Fruit fly (Drosophila melanogaster) whole organism, embryonic: ENCODE results near the gene Rab40.

ENCODE experiments used
- Ada2b ChIP-seq: fragments of 200-800 bp; sonication (Bioruptor generic); IDR thresholded peaks from 2 replicates; pipeline ENCODE4 v1.3.6; 2022; ENCODE audit warnings: missing biosample characterization, missing genetic modification characterization
- CG10543 ChIP-seq: fragments of 200-800 bp; sonication (Bioruptor generic); optimal IDR thresholded peaks from 3 replicates; lab custom pipeline; 2017; ENCODE audit warnings: missing biosample characterization, mild to moderate bottlenecking, missing genetic modification characterization, moderate library complexity
- CG10979 ChIP-seq: fragments of 200-800 bp; sonication (Bioruptor generic); optimal IDR thresholded peaks from 2 replicates; lab custom pipeline; 2018; ENCODE audit warnings: missing biosample characterization, mild to moderate bottlenecking, missing genetic modification characterization, moderate library complexity
- CG11085 ChIP-seq: fragments of 200-800 bp; sonication (Bioruptor generic); IDR thresholded peaks from 2 replicates; pipeline ENCODE4 v1.3.6; 2022; ENCODE audit warnings: missing biosample characterization, missing genetic modification characterization
- CG11093 ChIP-seq: fragments of 200-800 bp; sonication (Bioruptor generic); IDR thresholded peaks from 3 replicates; pipeline ENCODE4 v1.3.6; 2022; ENCODE audit warnings: missing biosample characterization, missing genetic modification characterization
- CG11456 ChIP-seq: fragments of 200-800 bp; sonication (Bioruptor generic); IDR thresholded peaks from 3 replicates; pipeline ENCODE4 v1.3.6; 2022; ENCODE audit warnings: missing biosample characterization, missing genetic modification characterization
- CG12769 ChIP-seq: fragments of 200-800 bp; sonication (Bioruptor generic); optimal IDR thresholded peaks from 2 replicates; lab custom pipeline; 2019; ENCODE audit warnings: missing biosample characterization, mild to moderate bottlenecking, missing genetic modification characterization, moderate library complexity
- CG15479 ChIP-seq: fragments of 200-800 bp; sonication (Bioruptor generic); optimal IDR thresholded peaks from 3 replicates; lab custom pipeline; 2019; ENCODE audit warnings: missing biosample characterization, mild to moderate bottlenecking, missing genetic modification characterization, moderate library complexity
- CG18764 ChIP-seq: fragments of 200-800 bp; sonication (Bioruptor generic); optimal IDR thresholded peaks from 3 replicates; lab custom pipeline; 2016; ENCODE audit warnings: missing biosample characterization, missing genetic modification characterization
- CG2116 ChIP-seq: fragments of 200-800 bp; sonication (Bioruptor generic); optimal IDR thresholded peaks from 3 replicates; lab custom pipeline; 2018; ENCODE audit warnings: missing biosample characterization, mild to moderate bottlenecking, missing genetic modification characterization
- CG3281 ChIP-seq: fragments of 200-800 bp; sonication (Bioruptor generic); optimal IDR thresholded peaks from 3 replicates; lab custom pipeline; 2017; ENCODE audit warnings: missing biosample characterization, mild to moderate bottlenecking, missing genetic modification characterization
- CG34376 ChIP-seq: fragments of 200-800 bp; sonication (Bioruptor generic); optimal IDR thresholded peaks from 2 replicates; lab custom pipeline; 2018; ENCODE audit warnings: missing biosample characterization, mild to moderate bottlenecking, missing genetic modification characterization
- CG3726 ChIP-seq: fragments of 200-800 bp; sonication (Bioruptor generic); IDR thresholded peaks from 3 replicates; pipeline ENCODE4, ENCODE4 v1.3.6; 2022; ENCODE audit warnings: missing biosample characterization, missing genetic modification characterization
- CG6813 ChIP-seq: fragments of 200-800 bp; sonication (Bioruptor generic); optimal IDR thresholded peaks from 2 replicates; lab custom pipeline; 2017; ENCODE audit warnings: missing biosample characterization, missing genetic modification characterization, mild to moderate bottlenecking, moderate library complexity, missing genetic modification reagents
- CG8388 ChIP-seq: fragments of 200-800 bp; sonication (Bioruptor generic); optimal IDR thresholded peaks from 2 replicates; lab custom pipeline; 2019; ENCODE audit warnings: missing biosample characterization, mild to moderate bottlenecking, missing genetic modification characterization, moderate library complexity
- CG8944 ChIP-seq: fragments of 200-800 bp; sonication (Bioruptor generic); optimal IDR thresholded peaks from 3 replicates; lab custom pipeline; 2016; ENCODE audit warnings: missing biosample characterization, missing genetic modification characterization
- CG9609 ChIP-seq: fragments of 200-800 bp; sonication (Bioruptor generic); optimal IDR thresholded peaks from 3 replicates; lab custom pipeline; 2016; ENCODE audit warnings: missing biosample characterization, missing genetic modification characterization
- CG9797 ChIP-seq: fragments of 200-800 bp; sonication (Bioruptor generic); optimal IDR thresholded peaks from 3 replicates; lab custom pipeline; 2018; ENCODE audit warnings: missing biosample characterization, mild to moderate bottlenecking, missing genetic modification characterization
- D19A ChIP-seq: fragments of 200-800 bp; optimal IDR thresholded peaks from 3 replicates; lab custom pipeline; 2019; ENCODE audit warnings: missing biosample characterization, mild to moderate bottlenecking, missing genetic modification characterization, moderate library complexity
- Dad ChIP-seq: fragments of 200-800 bp; sonication (Bioruptor generic); optimal IDR thresholded peaks from 3 replicates; lab custom pipeline; 2016; ENCODE audit warnings: missing biosample characterization, missing genetic modification characterization
- Dek ChIP-seq: fragments of 200-800 bp; sonication (Bioruptor generic); optimal IDR thresholded peaks from 3 replicates; lab custom pipeline; 2019; ENCODE audit warnings: missing biosample characterization, mild to moderate bottlenecking, missing genetic modification characterization, moderate library complexity
- Dip2 ChIP-seq: fragments of 200-800 bp; sonication (Bioruptor generic); IDR thresholded peaks from 2 replicates; pipeline ENCODE4 v1.3.6; 2022; ENCODE audit warnings: missing biosample characterization, missing genetic modification characterization
- Dref ChIP-seq: fragments of 200-800 bp; sonication (Bioruptor generic); IDR thresholded peaks from 2 replicates; pipeline ENCODE4 v1.3.6; 2022; ENCODE audit warnings: missing biosample characterization, missing genetic modification characterization
- Ets65A ChIP-seq: fragments of 200-800 bp; sonication (Bioruptor generic); peaks from one replicate; lab custom pipeline; 2016; ENCODE audit warnings: missing biosample characterization, missing genetic modification characterization
- HLH3B ChIP-seq: fragments of 200-800 bp; sonication (Bioruptor generic); IDR thresholded peaks from 2 replicates; pipeline ENCODE4 v1.3.6; 2022; ENCODE audit warnings: missing biosample characterization, missing genetic modification characterization
- HmgD ChIP-seq: fragments of 200-800 bp; sonication (Bioruptor generic); optimal IDR thresholded peaks from 3 replicates; lab custom pipeline; 2016; ENCODE audit warnings: missing biosample characterization, missing genetic modification characterization
- HmgZ ChIP-seq: fragments of 200-800 bp; sonication (Bioruptor generic); optimal IDR thresholded peaks from 2 replicates; lab custom pipeline; 2018; ENCODE audit warnings: missing biosample characterization, mild to moderate bottlenecking, missing genetic modification characterization
- Hr51 ChIP-seq, 2 experiments: fragments of 200-800 bp; sonication (Bioruptor generic); optimal IDR thresholded peaks; 2 replicates in 1 of 2; 3 replicates in 1 of 2; lab custom pipeline; 2016 to 2018; ENCODE audit warnings: missing biosample characterization in 2 of 2, missing genetic modification characterization in 2 of 2, mild to moderate bottlenecking in 1 of 2, moderate library complexity in 1 of 2
- Jarid2 ChIP-seq: fragments of 200-800 bp; sonication (Bioruptor generic); optimal IDR thresholded peaks from 3 replicates; lab custom pipeline; 2017; ENCODE audit warnings: mild to moderate bottlenecking, missing biosample characterization, missing genetic modification reagents, missing genetic modification characterization
- Sry-β ChIP-seq: fragments of 200-800 bp; sonication (Bioruptor generic); optimal IDR thresholded peaks from 2 replicates; lab custom pipeline; 2018; ENCODE audit warnings: missing biosample characterization, mild to moderate bottlenecking, missing genetic modification characterization, moderate library complexity
- Trl ChIP-seq, 3 experiments: fragments of >200 bp in 2 of 3; fragments of 200-800 bp in 1 of 3; sonication (Bioruptor generic) in 1 of 3; optimal IDR thresholded peaks; 2 replicates in 1 of 3; 3 replicates in 2 of 3; lab custom pipeline; 2016 to 2017; ENCODE audit warnings: missing biosample characterization in 1 of 3, missing genetic modification characterization in 1 of 3
- ara ChIP-seq: fragments of 200-800 bp; sonication (Bioruptor generic); IDR thresholded peaks from 2 replicates; pipeline ENCODE4 v1.3.6; 2022; ENCODE audit warnings: missing biosample characterization, missing genetic modification characterization
- cad ChIP-seq: fragments of >200 bp; optimal IDR thresholded peaks from 2 replicates; lab custom pipeline; 2017; ENCODE audit warnings: missing biosample characterization, missing genetic modification characterization
- cg ChIP-seq: fragments of 200-800 bp; sonication (Bioruptor generic); optimal IDR thresholded peaks from 3 replicates; lab custom pipeline; 2019; ENCODE audit warnings: missing biosample characterization, mild to moderate bottlenecking, missing genetic modification characterization, moderate library complexity
- corto ChIP-seq: fragments of 200-800 bp; sonication (Bioruptor generic); optimal IDR thresholded peaks from 2 replicates; lab custom pipeline; 2016; ENCODE audit warnings: missing biosample characterization, mild to moderate bottlenecking, missing genetic modification characterization, moderate library complexity
- croc ChIP-seq: fragments of 200-800 bp; sonication (Bioruptor generic); conservative IDR thresholded peaks from 3 replicates; pipeline ENCODE4 v1.3.6; 2022; ENCODE audit warnings: missing biosample characterization, missing genetic modification characterization
- dpn ChIP-seq, 2 experiments: fragments of 200-800 bp; sonication (Bioruptor generic); optimal IDR thresholded peaks; 3 replicates each; lab custom pipeline; 2016; ENCODE audit warnings: missing biosample characterization in 2 of 2, missing genetic modification characterization in 2 of 2
- dysf ChIP-seq: fragments of 200-800 bp; sonication (Bioruptor generic); IDR thresholded peaks from 3 replicates; pipeline ENCODE4 v1.3.6; 2022; ENCODE audit warnings: missing biosample characterization, missing genetic modification characterization
- eyg ChIP-seq: fragments of 200-800 bp; sonication (Bioruptor generic); optimal IDR thresholded peaks from 3 replicates; lab custom pipeline; 2016; ENCODE audit warnings: missing biosample characterization, missing genetic modification characterization
- gfzf ChIP-seq: fragments of 200-800 bp; sonication (Bioruptor generic); optimal IDR thresholded peaks from 2 replicates; lab custom pipeline; 2016; ENCODE audit warnings: missing biosample characterization, mild to moderate bottlenecking, missing genetic modification characterization, moderate library complexity
- grn ChIP-seq: fragments of 200-800 bp; sonication (Bioruptor generic); optimal IDR thresholded peaks from 3 replicates; lab custom pipeline; 2017; ENCODE audit warnings: missing biosample characterization, missing genetic modification characterization
- gsb-n ChIP-seq: fragments of 200-800 bp; sonication (Bioruptor generic); optimal IDR thresholded peaks from 3 replicates; lab custom pipeline; 2018; ENCODE audit warnings: missing biosample characterization, mild to moderate bottlenecking, missing genetic modification characterization
- inv ChIP-seq: fragments of 200-800 bp; sonication (Bioruptor generic); IDR thresholded peaks from 2 replicates; pipeline ENCODE4 v1.3.6; 2022; ENCODE audit warnings: missing biosample characterization, missing genetic modification characterization; ENCODE audit not compliant: partially characterized antibody
- pho ChIP-seq: fragments of 200-800 bp; sonication (Bioruptor generic); optimal IDR thresholded peaks from 2 replicates; lab custom pipeline; 2016; ENCODE audit warnings: missing biosample characterization, missing genetic modification characterization
- prd ChIP-seq, 3 experiments: fragments of >200 bp in 2 of 3; fragments of 200-800 bp in 1 of 3; sonication (Bioruptor generic) in 1 of 3; optimal IDR thresholded peaks in 2 of 3; IDR thresholded peaks in 1 of 3; 2 replicates in 2 of 3; 3 replicates in 1 of 3; pipeline versions ENCODE4 v1.3.6 to Lab custom; 2017 to 2022; ENCODE audit warnings: missing biosample characterization in 1 of 3, missing genetic modification characterization in 1 of 3
- sens ChIP-seq: fragments of 200-800 bp; sonication (Bioruptor generic); peaks from one replicate; lab custom pipeline; 2016; ENCODE audit warnings: missing biosample characterization, missing genetic modification characterization
- seq ChIP-seq: fragments of 200-800 bp; sonication (Bioruptor generic); IDR thresholded peaks from 2 replicates; pipeline ENCODE4 v1.3.6; 2022; ENCODE audit warnings: missing biosample characterization, missing genetic modification characterization

Rab40 gene

DNA sequence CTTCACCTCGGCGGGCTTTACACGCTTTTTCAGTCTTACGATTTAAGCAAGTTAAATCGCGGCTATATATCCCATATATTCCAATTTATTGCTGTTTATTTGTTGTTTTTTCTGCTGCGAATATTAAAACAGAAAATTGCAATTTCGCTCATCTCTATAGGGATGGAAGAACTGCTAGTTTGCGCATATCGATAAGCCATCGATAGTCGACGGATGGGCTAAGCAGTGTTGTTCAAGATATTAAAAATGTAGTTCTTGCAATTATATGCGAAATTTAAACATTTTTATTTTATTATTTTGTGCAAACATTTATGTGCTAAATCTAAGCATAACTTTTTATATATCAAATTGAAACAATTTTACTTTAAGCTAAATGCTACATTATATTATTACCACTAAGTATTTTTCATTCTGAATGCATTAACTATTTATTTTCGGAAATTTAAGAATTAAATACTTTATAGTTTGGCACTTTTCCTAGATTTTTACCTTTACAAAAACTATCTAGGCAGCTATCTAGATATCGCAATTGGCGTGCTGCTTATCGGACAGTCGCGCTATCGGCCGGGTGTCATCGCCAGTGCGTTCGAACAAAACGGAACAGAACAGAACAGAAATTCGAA is at the start of gene Rab40, which contains the start of gene CG42258 (continued):
- no peak for TF ChIP-seq eyg (GFP tag; lab: Kevin White, UChicago)
- no peak for TF ChIP-seq CG3726 (GFP tag; lab: Robert Waterston, UW)
- peak; percentile 19 for TF ChIP-seq CG18764
- TF ChIP-seq CG6813 = no peak
- TF ChIP-seq CG3281 (GFP tag; lab: Kevin White, UChicago) = peak; percentile 20
- peak; percentile 21 for TF ChIP-seq Dad (GFP tag; lab: Kevin White, UChicago)
- peak; percentile 66 for TF ChIP-seq Sry-β (GFP tag; lab: Kevin White, UChicago)
- TF ChIP-seq D19A (tag; lab: Kevin White, UChicago) = no peak
- TF ChIP-seq sens (GFP tag; lab: Kevin White, UChicago) = peak; percentile 91
- TF ChIP-seq CG10979 (tag; lab: Kevin White, UChicago) = peak; percentile 17
- TF ChIP-seq HmgZ (tag; lab: Kevin White, UChicago) = no peak
- TF ChIP-seq inv (GFP tag; lab: Robert Waterston, UW) = peak; percentile 66
- no peak for TF ChIP-seq cad (GFP tag; lab: Kevin White, UChicago)
- TF ChIP-seq Dref = peak; percentile 65
- TF ChIP-seq cg (GFP tag; lab: Kevin White, UChicago) = no peak
- peak; percentile 50; the same call in 1 of the 3 replicates for TF ChIP-seq dysf (GFP tag; lab: Robert Waterston, UW)
- peak; percentile 29 for TF ChIP-seq CG9609 (GFP tag; lab: Kevin White, UChicago)
- no peak for TF ChIP-seq croc (GFP tag; lab: Robert Waterston, UW)
- TF ChIP-seq CG11085 (GFP tag; lab: Robert Waterston, UW) = no peak
- TF ChIP-seq Ets65A (GFP tag; lab: Kevin White, UChicago) = peak; percentile 82
- no peak for TF ChIP-seq HmgD (GFP tag; lab: Kevin White, UChicago)
- TF ChIP-seq gsb-n (tag; lab: Kevin White, UChicago) = no peak
- TF ChIP-seq gfzf = no peak
- no peak for TF ChIP-seq grn (GFP tag; lab: Kevin White, UChicago)
- peak; percentile 49 for TF ChIP-seq CG10543 (GFP tag; lab: Kevin White, UChicago)
- no peak for TF ChIP-seq ara (GFP tag; lab: Robert Waterston, UW)
- TF ChIP-seq Hr51 (GFP tag; optimal IDR thresholded peaks at IDR 0.05; lab: Kevin White, UChicago) = peak; percentile 11 to 36
- TF ChIP-seq pho (GFP tag; lab: Kevin White, UChicago) = peak; percentile 66
- no peak for TF ChIP-seq seq (GFP tag; lab: Robert Waterston, UW)
- no peak for TF ChIP-seq prd (optimal IDR thresholded peaks at IDR 0.05; lab: Kevin White, UChicago)
- TF ChIP-seq prd (GFP tag; IDR thresholded peaks at IDR 0.05; lab: Robert Waterston, UW) = peak; percentile 37; the same call in 2 of the 3 replicates
- peak; percentile 3 for TF ChIP-seq CG8388 (GFP tag; lab: Kevin White, UChicago)
- TF ChIP-seq CG12769 (tag; lab: Kevin White, UChicago) = no peak
- TF ChIP-seq CG8944 (GFP tag; lab: Kevin White, UChicago) = peak; percentile 14
- peak; percentile 20; the same call in 2 of the 3 replicates for TF ChIP-seq CG11456 (GFP tag; lab: Robert Waterston, UW)
- no peak for TF ChIP-seq CG15479

DNA sequence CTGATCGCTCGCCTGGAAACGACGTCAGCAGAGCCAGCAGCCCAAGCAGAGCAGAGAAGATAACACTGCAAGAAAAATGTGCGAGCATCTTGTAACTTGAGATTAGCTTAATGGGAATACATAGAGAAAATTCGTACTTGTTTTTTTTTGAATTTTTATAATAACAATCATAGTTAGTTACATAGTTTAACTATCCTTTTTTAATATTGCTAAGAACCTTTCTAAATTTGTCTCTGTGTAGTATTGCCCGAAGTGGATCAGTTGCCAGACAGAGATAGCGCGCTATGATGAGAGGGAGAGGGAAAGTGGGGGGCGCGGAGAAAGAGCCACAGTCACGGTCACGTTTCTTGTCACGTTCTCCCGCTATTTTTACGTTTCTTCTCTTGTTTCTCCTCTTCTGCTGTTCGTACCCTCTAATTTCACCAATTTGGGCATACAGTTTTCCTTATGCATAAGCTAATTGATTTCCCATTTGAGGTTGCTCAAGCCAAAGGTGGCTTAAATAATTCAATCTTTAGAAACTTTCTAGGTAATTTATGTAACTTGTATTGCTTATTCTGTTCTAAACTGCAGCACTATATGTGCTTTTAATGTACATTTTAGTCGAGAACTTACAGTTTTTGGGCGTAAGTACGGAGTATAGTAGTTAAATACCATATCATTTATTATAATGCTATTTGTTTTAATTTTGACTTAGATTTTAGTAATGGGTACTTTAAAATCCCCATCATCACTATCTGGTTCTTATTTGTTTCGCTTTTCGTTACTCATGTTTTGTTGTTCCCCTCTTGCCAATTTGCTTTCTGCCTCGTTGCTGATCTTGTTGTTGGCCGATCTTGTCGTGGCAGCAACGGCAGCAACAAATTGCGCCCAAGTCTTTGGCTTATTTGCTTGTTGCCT is 48.1 kb upstream of the Rab40 start:
- peak; percentile 38 for TF ChIP-seq Dek (tag; lab: Kevin White, UChicago)
- TF ChIP-seq HLH3B = peak; percentile 81
- TF ChIP-seq corto (GFP tag; lab: Kevin White, UChicago) = peak; percentile 68
- no peak for TF ChIP-seq CG34376 (GFP tag; lab: Kevin White, UChicago)
- no peak for TF ChIP-seq Dip2 (GFP tag; lab: Robert Waterston, UW)
- TF ChIP-seq Ada2b = peak; percentile 75
- peak; percentile 59 for TF ChIP-seq pho (GFP tag; lab: Kevin White, UChicago)
- peak; percentile 26 for TF ChIP-seq CG2116 (GFP tag; lab: Kevin White, UChicago)
- peak; percentile 75 for TF ChIP-seq dpn (GFP tag; optimal IDR thresholded peaks at IDR 0.05; lab: Kevin White, UChicago)
- TF ChIP-seq CG11093 (GFP tag; lab: Robert Waterston, UW) = peak; percentile 67; the same call in 2 of the 3 replicates
- TF ChIP-seq Jarid2 (GFP tag; lab: Kevin White, UChicago) = peak; percentile 30
- no peak for TF ChIP-seq CG9797
- TF ChIP-seq Trl (optimal IDR thresholded peaks at IDR 0.05; lab: Kevin White, UChicago) = no peak
- peak; percentile 72 for TF ChIP-seq Trl (GFP tag; optimal IDR thresholded peaks at IDR 0.05; lab: Kevin White, UChicago)
